Worm (Caenorhabditis elegans): ENCODE results near the gene R102.10.

ce11 chrIV:10744475-10744874, 39.2 kb downstream of the R102.10 start, which contains the start of gene T25B9.3:
- TF ChIP-seq cebp-1 (GFP tag; IDR thresholded peaks at IDR 0.05): no peak
- no peak for TF ChIP-seq cebp-1 (tag; optimal IDR thresholded peaks at IDR 0.05)
- no peak for TF ChIP-seq ama-1 (optimal IDR thresholded peaks at IDR 0.05)
- no peak for TF ChIP-seq ama-1 (GFP tag; optimal IDR thresholded peaks at IDR 0.05)
- TF ChIP-seq snpc-4 (GFP tag; optimal IDR thresholded peaks at IDR 0.05): no peak
- no peak for TF ChIP-seq snpc-4 (tag; optimal IDR thresholded peaks at IDR 0.05)
- no peak for TF ChIP-seq tlf-1 (GFP tag; optimal IDR thresholded peaks at IDR 0.05)
- no peak for TF ChIP-seq nhr-90 (tag; optimal IDR thresholded peaks at IDR 0.05)
- TF ChIP-seq nhr-27 (tag; optimal IDR thresholded peaks at IDR 0.05): no peak
- no peak for TF ChIP-seq unc-62 (GFP tag; optimal IDR thresholded peaks at IDR 0.05)
- no peak for TF ChIP-seq lin-35 (GFP tag; optimal IDR thresholded peaks at IDR 0.05)
